Fruit fly (Drosophila melanogaster) whole organism, embryonic: ENCODE data around the gene CG42486.

Experiments
- ATbp ChIP-seq: fragments of 200-800 bp; sonication (Bioruptor generic); optimal IDR thresholded peaks from 2 replicates; lab custom pipeline; 2017; ENCODE audit warnings: missing biosample characterization, mild to moderate bottlenecking, missing genetic modification characterization, missing genetic modification reagents
- Adf1 ChIP-seq: fragments of 200-800 bp; sonication (Bioruptor generic); IDR thresholded peaks from 2 replicates; pipeline ENCODE4 v1.3.6; 2022; ENCODE audit warnings: missing biosample characterization, missing genetic modification characterization
- Bdp1 ChIP-seq: fragments of 200-800 bp; sonication (Bioruptor generic); optimal IDR thresholded peaks from 3 replicates; lab custom pipeline; 2016; ENCODE audit warnings: missing biosample characterization, missing genetic modification characterization
- CG10979 ChIP-seq: fragments of 200-800 bp; sonication (Bioruptor generic); optimal IDR thresholded peaks from 2 replicates; lab custom pipeline; 2018; ENCODE audit warnings: missing biosample characterization, mild to moderate bottlenecking, missing genetic modification characterization, moderate library complexity
- CG11504 ChIP-seq: fragments of 200-800 bp; sonication (Bioruptor generic); optimal IDR thresholded peaks from 3 replicates; lab custom pipeline; 2019; ENCODE audit warnings: missing biosample characterization, mild to moderate bottlenecking, missing genetic modification characterization, moderate library complexity
- CG13287 ChIP-seq: fragments of 200-800 bp; sonication (Bioruptor generic); IDR thresholded peaks from 2 replicates; pipeline ENCODE4 v1.3.6; 2022; ENCODE audit warnings: missing biosample characterization, missing genetic modification characterization; ENCODE audit not compliant: partially characterized antibody
- CG13624 ChIP-seq: fragments of 200-800 bp; sonication (Bioruptor generic); optimal IDR thresholded peaks from 2 replicates; lab custom pipeline; 2016; ENCODE audit warnings: missing biosample characterization, missing genetic modification characterization
- CG14860 ChIP-seq: fragments of 200-800 bp; sonication (Bioruptor generic); IDR thresholded peaks from 3 replicates; pipeline ENCODE4 v1.3.6; 2022; ENCODE audit warnings: missing biosample characterization, missing genetic modification characterization; ENCODE audit not compliant: partially characterized antibody
- CG1603 ChIP-seq: fragments of 200-800 bp; sonication (Bioruptor generic); optimal IDR thresholded peaks from 2 replicates; lab custom pipeline; 2019; ENCODE audit warnings: missing biosample characterization, mild to moderate bottlenecking, missing genetic modification characterization, moderate library complexity
- CG16779 ChIP-seq: fragments of 200-800 bp; sonication (Bioruptor generic); IDR thresholded peaks from 2 replicates; pipeline ENCODE4 v1.3.6; 2022; ENCODE audit warnings: missing biosample characterization, missing genetic modification characterization
- CG17912 ChIP-seq: fragments of 200-800 bp; sonication (Bioruptor generic); optimal IDR thresholded peaks from 2 replicates; lab custom pipeline; 2018; ENCODE audit warnings: missing biosample characterization, mild to moderate bottlenecking, missing genetic modification characterization
- CG18599 ChIP-seq: fragments of 200-800 bp; sonication (Bioruptor generic); optimal IDR thresholded peaks from 3 replicates; lab custom pipeline; 2017; ENCODE audit warnings: missing biosample characterization, missing genetic modification characterization, mild to moderate bottlenecking, moderate library complexity, missing genetic modification reagents
- CG2120 ChIP-seq: fragments of 200-800 bp; sonication (Bioruptor generic); optimal IDR thresholded peaks from 3 replicates; lab custom pipeline; 2016; ENCODE audit warnings: missing biosample characterization, missing genetic modification characterization
- CG6654 ChIP-seq: fragments of 200-800 bp; sonication (Bioruptor generic); optimal IDR thresholded peaks from 2 replicates; lab custom pipeline; 2017; ENCODE audit warnings: missing biosample characterization, mild to moderate bottlenecking, missing genetic modification characterization
- CG7556 ChIP-seq: fragments of 200-800 bp; sonication (Bioruptor generic); optimal IDR thresholded peaks from 2 replicates; lab custom pipeline; 2017; ENCODE audit warnings: missing biosample characterization, mild to moderate bottlenecking, missing genetic modification characterization
- CG7745 ChIP-seq: fragments of 200-800 bp; sonication (Bioruptor generic); optimal IDR thresholded peaks from 2 replicates; lab custom pipeline; 2018; ENCODE audit warnings: missing biosample characterization, mild to moderate bottlenecking, missing genetic modification characterization, moderate library complexity
- CG7839 ChIP-seq: fragments of 200-800 bp; sonication (Bioruptor generic); optimal IDR thresholded peaks from 3 replicates; lab custom pipeline; 2018; ENCODE audit warnings: missing biosample characterization, mild to moderate bottlenecking, missing genetic modification characterization, moderate library complexity
- Dfd ChIP-seq, 2 experiments: fragments of >200 bp; optimal IDR thresholded peaks; 2 replicates each; lab custom pipeline; 2017; ENCODE audit warnings: missing biosample characterization in 2 of 2, missing genetic modification characterization in 2 of 2
- Ets97D ChIP-seq: fragments of 200-800 bp; sonication (Bioruptor generic); optimal IDR thresholded peaks from 3 replicates; lab custom pipeline; 2016; ENCODE audit warnings: missing biosample characterization, missing genetic modification characterization
- Fer1 ChIP-seq: fragments of 200-800 bp; sonication (Bioruptor generic); optimal IDR thresholded peaks from 2 replicates; lab custom pipeline; 2017; ENCODE audit warnings: missing biosample characterization, mild to moderate bottlenecking, missing genetic modification characterization
- Gug ChIP-seq: fragments of 200-800 bp; sonication (Bioruptor generic); IDR thresholded peaks from 4 replicates; pipeline ENCODE4 v1.3.6; 2022; ENCODE audit warnings: missing biosample characterization, missing genetic modification characterization
- Hr78 ChIP-seq, 2 experiments: fragments of 200-800 bp in 1 of 2; fragments of >200 bp in 1 of 2; sonication (Bioruptor generic) in 1 of 2; optimal IDR thresholded peaks; 2 replicates each; lab custom pipeline; 2017 to 2019; ENCODE audit warnings: missing biosample characterization in 2 of 2, missing genetic modification characterization in 2 of 2, mild to moderate bottlenecking in 1 of 2, moderate library complexity in 1 of 2
- Max ChIP-seq: fragments of 200-800 bp; sonication (Bioruptor generic); optimal IDR thresholded peaks from 2 replicates; lab custom pipeline; 2016; ENCODE audit warnings: missing biosample characterization, mild to moderate bottlenecking, missing genetic modification characterization
- NfI ChIP-seq: fragments of 200-800 bp; sonication (Bioruptor generic); optimal IDR thresholded peaks from 3 replicates; lab custom pipeline; 2018; ENCODE audit warnings: missing biosample characterization, mild to moderate bottlenecking, missing genetic modification characterization, moderate library complexity
- Rfx ChIP-seq: fragments of 200-800 bp; sonication (Bioruptor generic); IDR thresholded peaks from 2 replicates; pipeline ENCODE4 v1.3.6; 2022; ENCODE audit warnings: missing biosample characterization, missing genetic modification characterization
- abd-A ChIP-seq: fragments of 200-800 bp; sonication (Bioruptor generic); optimal IDR thresholded peaks from 3 replicates; lab custom pipeline; 2019; ENCODE audit warnings: missing biosample characterization, mild to moderate bottlenecking, missing genetic modification characterization, moderate library complexity
- bcd ChIP-seq: fragments of 200-800 bp; sonication (Bioruptor generic); optimal IDR thresholded peaks from 2 replicates; lab custom pipeline; 2017; ENCODE audit warnings: missing biosample characterization, mild to moderate bottlenecking, missing genetic modification characterization
- chinmo ChIP-seq: fragments of 200-800 bp; sonication (Bioruptor generic); IDR thresholded peaks from 4 replicates; pipeline ENCODE4 v1.3.6; 2022; ENCODE audit warnings: missing biosample characterization, missing genetic modification characterization; ENCODE audit not compliant: partially characterized antibody
- crol ChIP-seq: fragments of 200-800 bp; sonication (Bioruptor generic); IDR thresholded peaks from 2 replicates; pipeline ENCODE4 v1.3.6; 2022; ENCODE audit warnings: missing biosample characterization, missing genetic modification characterization
- dm ChIP-seq: fragments of 200-800 bp; sonication (Bioruptor generic); optimal IDR thresholded peaks from 3 replicates; lab custom pipeline; 2016; ENCODE audit warnings: missing biosample characterization, missing genetic modification characterization
- eve ChIP-seq, 2 experiments: fragments of >200 bp; optimal IDR thresholded peaks; 2 replicates each; lab custom pipeline; 2017; ENCODE audit warnings: missing biosample characterization in 2 of 2, missing genetic modification characterization in 2 of 2
- fu2 ChIP-seq: fragments of 200-800 bp; sonication (Bioruptor generic); optimal IDR thresholded peaks from 2 replicates; lab custom pipeline; 2016; ENCODE audit warnings: missing biosample characterization, missing genetic modification characterization
- gem ChIP-seq: fragments of 200-800 bp; sonication (Bioruptor generic); optimal IDR thresholded peaks from 2 replicates; lab custom pipeline; 2019; ENCODE audit warnings: missing biosample characterization, mild to moderate bottlenecking, missing genetic modification characterization, moderate library complexity
- grau ChIP-seq: fragments of 200-800 bp; optimal IDR thresholded peaks from 3 replicates; lab custom pipeline; 2019; ENCODE audit warnings: missing biosample characterization, mild to moderate bottlenecking, missing genetic modification characterization, moderate library complexity
- gro ChIP-seq: fragments of 200-800 bp; sonication (Bioruptor generic); optimal IDR thresholded peaks from 2 replicates; lab custom pipeline; 2016; ENCODE audit warnings: missing biosample characterization, missing genetic modification characterization
- hb ChIP-seq: fragments of 200-800 bp; sonication (Bioruptor generic); IDR thresholded peaks from 3 replicates; pipeline ENCODE4 v1.3.6; 2022; ENCODE audit warnings: missing biosample characterization, missing genetic modification characterization; ENCODE audit not compliant: partially characterized antibody
- hkb ChIP-seq, 2 experiments: fragments of 200-800 bp in 1 of 2; fragments of >200 bp in 1 of 2; sonication (Bioruptor generic) in 1 of 2; IDR thresholded peaks in 1 of 2; optimal IDR thresholded peaks in 1 of 2; 2 replicates each; pipeline versions ENCODE4 v1.3.6 to Lab custom; 2017 to 2022; ENCODE audit warnings: missing biosample characterization in 1 of 2, missing genetic modification characterization in 1 of 2
- hth ChIP-seq: fragments of >200 bp; optimal IDR thresholded peaks from 2 replicates; lab custom pipeline; 2017; ENCODE audit warnings: inconsistent platforms
- lab ChIP-seq: fragments of 200-800 bp; sonication (Bioruptor generic); optimal IDR thresholded peaks from 3 replicates; lab custom pipeline; 2017; ENCODE audit warnings: missing biosample characterization, missing genetic modification characterization, mild to moderate bottlenecking, moderate library complexity, missing genetic modification reagents
- lmd ChIP-seq: fragments of 200-800 bp; sonication (Bioruptor generic); IDR thresholded peaks from 2 replicates; pipeline ENCODE4 v1.3.6; 2022; ENCODE audit warnings: missing biosample characterization, missing genetic modification characterization
- peb ChIP-seq: fragments of 200-800 bp; sonication (Bioruptor generic); IDR thresholded peaks from 2 replicates; pipeline ENCODE4 v1.3.6; 2022; ENCODE audit warnings: missing biosample characterization, missing genetic modification characterization
- pho ChIP-seq: fragments of 200-800 bp; sonication (Bioruptor generic); optimal IDR thresholded peaks from 2 replicates; lab custom pipeline; 2016; ENCODE audit warnings: missing biosample characterization, missing genetic modification characterization
- pnt ChIP-seq: fragments of 200-800 bp; sonication (Bioruptor generic); optimal IDR thresholded peaks from 3 replicates; lab custom pipeline; 2016; ENCODE audit warnings: missing biosample characterization, missing genetic modification characterization
- seq ChIP-seq: fragments of 200-800 bp; sonication (Bioruptor generic); IDR thresholded peaks from 2 replicates; pipeline ENCODE4 v1.3.6; 2022; ENCODE audit warnings: missing biosample characterization, missing genetic modification characterization
- sna ChIP-seq: fragments of 200-800 bp; sonication (Bioruptor generic); IDR thresholded peaks from 2 replicates; pipeline ENCODE4 v1.3.6; 2022; ENCODE audit warnings: missing biosample characterization, missing genetic modification characterization; ENCODE audit not compliant: partially characterized antibody
- so ChIP-seq: fragments of 200-800 bp; sonication (Bioruptor generic); IDR thresholded peaks from 3 replicates; pipeline ENCODE4 v1.3.6; 2022; ENCODE audit warnings: missing biosample characterization, missing genetic modification characterization
- sug ChIP-seq: fragments of 200-800 bp; optimal IDR thresholded peaks from 2 replicates; lab custom pipeline; 2019; ENCODE audit warnings: missing biosample characterization, mild to moderate bottlenecking, missing genetic modification characterization, moderate library complexity
- z ChIP-seq: fragments of 200-800 bp; sonication (Bioruptor generic); IDR thresholded peaks from 3 replicates; pipeline ENCODE4 v1.3.6; 2022; ENCODE audit warnings: missing biosample characterization, missing genetic modification characterization
- zen ChIP-seq: fragments of 200-800 bp; sonication (Bioruptor generic); optimal IDR thresholded peaks from 3 replicates; lab custom pipeline; 2018; ENCODE audit warnings: missing biosample characterization, mild to moderate bottlenecking, missing genetic modification characterization, moderate library complexity

Gene CG42486

dm6 chr2L:11823470-11824162, 19.3 kb upstream of the CG42486 start (continued):
- TF ChIP-seq CG18599 (GFP tag; lab: Kevin White, UChicago) (peak; percentile 35), grau (tag; lab: Kevin White, UChicago) (peak; percentile 28), seq (GFP tag; lab: Robert Waterston, UW) (no peak), CG16779 (no peak), Adf1 (GFP tag; lab: Robert Waterston, UW) (0 out of 2 replicates have a peak, but pooled peaks have one; percentile 11), sna (GFP tag; lab: Robert Waterston, UW) (no peak), CG11504 (tag; lab: Kevin White, UChicago) (peak; percentile 31), hkb (optimal IDR thresholded peaks at IDR 0.05; lab: Kevin White, UChicago) (peak; percentile 83), hkb (GFP tag; IDR thresholded peaks at IDR 0.05; lab: Robert Waterston, UW) (no peak), gem (tag; lab: Kevin White, UChicago) (peak; percentile 15), pnt (GFP tag; lab: Kevin White, UChicago) (no peak), CG17912 (GFP tag; lab: Kevin White, UChicago) (no peak), CG2120 (GFP tag; lab: Kevin White, UChicago) (peak; percentile 52), CG7839 (tag; lab: Kevin White, UChicago) (peak; percentile 3), lmd (GFP tag; lab: Robert Waterston, UW) (0 out of 2 replicates have a peak, but pooled peaks have one; percentile 6), CG13287 (no peak), CG7556 (GFP tag; lab: Kevin White, UChicago) (peak; percentile 5), z (no peak), CG10979 (tag; lab: Kevin White, UChicago) (no peak), abd-A (tag; lab: Kevin White, UChicago) (peak; percentile 69), CG6654 (GFP tag; lab: Kevin White, UChicago) (no peak), Bdp1 (GFP tag; lab: Kevin White, UChicago) (no peak), ATbp (GFP tag; lab: Kevin White, UChicago) (no peak), Ets97D (GFP tag; lab: Kevin White, UChicago) (no peak), Fer1 (peak; percentile 28), so (GFP tag; lab: Robert Waterston, UW) (no peak), peb (GFP tag; lab: Robert Waterston, UW) (no peak), Rfx (GFP tag; lab: Robert Waterston, UW) (peak; percentile 9; the same call in 1 of the 2 replicates), lab (GFP tag; lab: Kevin White, UChicago) (peak; percentile 26), hth (lab: Kevin White, UChicago) (no peak)

DNA sequence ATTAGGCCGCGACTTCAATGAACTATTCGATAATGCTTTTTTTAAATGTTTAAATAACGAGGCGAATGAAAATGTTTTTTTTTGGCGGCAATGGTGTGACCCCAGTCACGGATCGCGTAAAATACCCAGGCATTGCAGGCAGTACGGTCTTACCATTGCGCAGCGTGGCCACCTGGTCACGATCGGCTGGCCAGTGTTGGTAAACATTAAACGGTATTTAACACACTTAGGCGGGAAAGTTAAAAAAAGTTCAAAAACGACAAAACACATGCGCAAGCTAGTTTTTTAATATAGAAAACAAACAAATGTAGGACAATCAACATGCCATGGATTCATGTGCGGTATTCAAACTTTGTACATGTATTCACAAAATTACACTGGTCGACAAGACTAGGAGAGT, 13.7 kb upstream of the CG42486 start, which contains the start of gene esc:
TSS of gene esc (minus strand) at position 129 of the 400 bp plus-strand sequence.
- TF ChIP-seq pho (GFP tag; lab: Kevin White, UChicago) (peak; percentile 29), Gug (GFP tag; lab: Robert Waterston, UW) (no peak), hb (GFP tag; lab: Robert Waterston, UW) (no peak), dm (GFP tag; lab: Kevin White, UChicago) (peak; percentile 26), gro (peak; percentile 13), Hr78 (GFP tag; optimal IDR thresholded peaks at IDR 0.05; lab: Kevin White, UChicago) (no peak), Dfd (GFP tag; optimal IDR thresholded peaks at IDR 0.05; lab: Kevin White, UChicago) (no peak), bcd (peak; percentile 26), CG17912 (GFP tag; lab: Kevin White, UChicago) (no peak), CG1603 (tag; lab: Kevin White, UChicago) (peak; percentile 87), NfI (GFP tag; lab: Kevin White, UChicago) (no peak), zen (tag; lab: Kevin White, UChicago) (peak; percentile 62), chinmo (no peak), CG6654 (GFP tag; lab: Kevin White, UChicago) (no peak), sug (tag; lab: Kevin White, UChicago) (peak; percentile 13), CG13624 (peak; percentile 39), fu2 (GFP tag; lab: Kevin White, UChicago) (peak; percentile 3), crol (no peak), eve (GFP tag; optimal IDR thresholded peaks at IDR 0.05; lab: Kevin White, UChicago) (no peak), Max (GFP tag; lab: Kevin White, UChicago) (no peak), CG14860 (no peak), CG7745 (tag; lab: Kevin White, UChicago) (no peak)
